Worm (Caenorhabditis elegans) whole organism, mixed stage, embryonic: ENCODE results near the gene ger-1.
A peak's percentile ranks its signal among the peaks of the same experiment; 100 is the strongest.

Source experiments
- blmp-1 ChIP-seq: fragments of 150-350 bp; optimal IDR thresholded peaks from 2 replicates; lab custom pipeline; 2014; ENCODE audit warnings: missing biosample characterization, missing genetic modification characterization
- flh-1 ChIP-seq: fragments of 200-800 bp; sonication (Bioruptor generic); optimal IDR thresholded peaks from 2 replicates; lab custom pipeline; 2018; ENCODE audit warnings: mild to moderate bottlenecking, missing genetic modification characterization, moderate library complexity, missing compliant biosample characterization
- lin-13 ChIP-seq: fragments of 150-350 bp; optimal IDR thresholded peaks from 2 replicates; lab custom pipeline; 2014; ENCODE audit warnings: missing biosample characterization, missing genetic modification characterization
- lsy-2 ChIP-seq: fragments of 150-350 bp; optimal IDR thresholded peaks from 2 replicates; lab custom pipeline; 2014; ENCODE audit warnings: missing biosample characterization, missing genetic modification characterization
- mep-1 ChIP-seq: fragments of 150-350 bp; optimal IDR thresholded peaks from 2 replicates; lab custom pipeline; 2017; ENCODE audit warnings: missing biosample characterization, missing genetic modification reagents, missing genetic modification characterization, inconsistent platforms
- sem-2 ChIP-seq: fragments of 200-800 bp; sonication (Bioruptor generic); optimal IDR thresholded peaks from 2 replicates; lab custom pipeline; 2018; ENCODE audit warnings: mild to moderate bottlenecking, missing genetic modification characterization, missing compliant biosample characterization
- unc-62 ChIP-seq: fragments of 150-350 bp; optimal IDR thresholded peaks from 2 replicates; lab custom pipeline; 2014; ENCODE audit warnings: missing biosample characterization, missing genetic modification reagents, missing genetic modification characterization

- TF ChIP-seq lsy-2 (tag; lab: Kevin White, UChicago) (peak; percentile 48), unc-62 (GFP tag; lab: Kevin White, UChicago) (no peak), sem-2 (GFP tag; lab: Kevin White, UChicago) (no peak), lin-13 (tag; lab: Kevin White, UChicago) (no peak), mep-1 (tag; lab: Kevin White, UChicago) (peak; percentile 32), blmp-1 (tag; lab: Kevin White, UChicago) (no peak), flh-1 (GFP tag; lab: Kevin White, UChicago) (no peak)
These were observed 6.6 kb upstream of the ger-1 start, which contains the start of gene ZK418.5 for ce11 chrIII:7073801-7074386.
